Fruit fly (Drosophila melanogaster) whole organism, adult: ENCODE data around the gene Septin2.

Experiments
- CG11617 ChIP-seq: fragments of 200-800 bp; sonication (Bioruptor generic); optimal IDR thresholded peaks from 2 replicates; lab custom pipeline; 2017; ENCODE audit warnings: mild to moderate bottlenecking, missing biosample characterization, missing genetic modification reagents, missing genetic modification characterization
- CG12768 ChIP-seq: fragments of 200-800 bp; sonication (Bioruptor generic); optimal IDR thresholded peaks from 2 replicates; lab custom pipeline; 2017; ENCODE audit warnings: missing biosample characterization, missing genetic modification characterization, mild to moderate bottlenecking, moderate library complexity, missing genetic modification reagents
- CG14711 ChIP-seq: fragments of 200-800 bp; sonication (Bioruptor generic); optimal IDR thresholded peaks from 2 replicates; lab custom pipeline; 2018; ENCODE audit warnings: missing biosample characterization, mild to moderate bottlenecking, missing genetic modification characterization, moderate library complexity
- CG1620 ChIP-seq: fragments of 200-800 bp; sonication (Bioruptor generic); optimal IDR thresholded peaks from 2 replicates; lab custom pipeline; 2016; ENCODE audit warnings: missing biosample characterization, missing genetic modification characterization
- CG33017 ChIP-seq: fragments of 200-800 bp; sonication (Bioruptor generic); optimal IDR thresholded peaks from 2 replicates; lab custom pipeline; 2018; ENCODE audit warnings: missing biosample characterization, mild to moderate bottlenecking, missing genetic modification characterization, moderate library complexity
- CG5204 ChIP-seq: fragments of 200-800 bp; sonication (Bioruptor generic); optimal IDR thresholded peaks from 2 replicates; lab custom pipeline; 2016; ENCODE audit warnings: missing biosample characterization, missing genetic modification characterization
- CG7045 ChIP-seq: fragments of 200-800 bp; sonication (Bioruptor generic); optimal IDR thresholded peaks from 2 replicates; lab custom pipeline; 2017; ENCODE audit warnings: missing biosample characterization, mild to moderate bottlenecking, missing genetic modification characterization
- CG7101 ChIP-seq: fragments of 200-800 bp; sonication (Bioruptor generic); optimal IDR thresholded peaks from 2 replicates; lab custom pipeline; 2018; ENCODE audit warnings: missing biosample characterization, mild to moderate bottlenecking, missing genetic modification characterization, moderate library complexity
- Clk ChIP-seq: fragments of 200-800 bp; sonication (Bioruptor generic); optimal IDR thresholded peaks from 2 replicates; lab custom pipeline; 2017; ENCODE audit warnings: missing biosample characterization, missing genetic modification characterization
- Crg-1 ChIP-seq: fragments of 200-800 bp; sonication (Bioruptor generic); optimal IDR thresholded peaks from 2 replicates; lab custom pipeline; 2016; ENCODE audit warnings: missing biosample characterization, missing genetic modification characterization
- Hr96 ChIP-seq: fragments of 200-800 bp; sonication (Bioruptor generic); optimal IDR thresholded peaks from 2 replicates; lab custom pipeline; 2016; ENCODE audit warnings: missing biosample characterization, missing genetic modification characterization
- Mnt ChIP-seq: fragments of 200-800 bp; sonication (Bioruptor generic); optimal IDR thresholded peaks from 2 replicates; lab custom pipeline; 2016; ENCODE audit warnings: missing biosample characterization, mild to moderate bottlenecking, missing genetic modification characterization
- bab1 ChIP-seq: fragments of 200-800 bp; sonication (Bioruptor generic); optimal IDR thresholded peaks from 3 replicates; lab custom pipeline; 2019; ENCODE audit warnings: missing biosample characterization, mild to moderate bottlenecking, missing genetic modification characterization, moderate library complexity
- cic ChIP-seq: fragments of 200-800 bp; sonication (Bioruptor generic); optimal IDR thresholded peaks from 2 replicates; lab custom pipeline; 2017; ENCODE audit warnings: missing biosample characterization, mild to moderate bottlenecking, missing genetic modification characterization, moderate library complexity
- cnc ChIP-seq, 2 experiments: fragments of >200 bp; optimal IDR thresholded peaks; 2 replicates each; lab custom pipeline; 2017
- kay ChIP-seq: fragments of 200-800 bp; sonication (Bioruptor generic); peaks from one replicate; lab custom pipeline; 2016; ENCODE audit warnings: missing biosample characterization, missing genetic modification characterization, borderline replicate concordance
- ovo ChIP-seq: fragments of 200-800 bp; sonication (Bioruptor generic); optimal IDR thresholded peaks from 2 replicates; lab custom pipeline; 2016; ENCODE audit warnings: missing biosample characterization, missing genetic modification characterization
- pad ChIP-seq: fragments of 200-800 bp; sonication (Bioruptor generic); optimal IDR thresholded peaks from 3 replicates; lab custom pipeline; 2017; ENCODE audit warnings: missing biosample characterization, missing genetic modification characterization, mild to moderate bottlenecking, moderate library complexity, missing genetic modification reagents
- tj ChIP-seq: fragments of 200-800 bp; sonication (Bioruptor generic); optimal IDR thresholded peaks from 3 replicates; lab custom pipeline; 2017; ENCODE audit warnings: missing biosample characterization, mild to moderate bottlenecking, missing genetic modification characterization, moderate library complexity
- toe ChIP-seq: fragments of 200-800 bp; sonication (Bioruptor generic); optimal IDR thresholded peaks from 2 replicates; lab custom pipeline; 2016; ENCODE audit warnings: missing biosample characterization, missing genetic modification characterization

The Septin2 gene

dm6 chr3R:20574535-20574980 lies 13.6 kb downstream of the Septin2 start:
- TF ChIP-seq CG14711 (tag; lab: Kevin White, UChicago) (no peak), CG11617 (GFP tag; lab: Kevin White, UChicago) (peak; percentile 13), CG5204 (GFP tag; lab: Kevin White, UChicago) (no peak), ovo (GFP tag; lab: Kevin White, UChicago) (peak; percentile 6), Mnt (GFP tag; lab: Kevin White, UChicago) (peak; percentile 84), CG7045 (GFP tag; lab: Kevin White, UChicago) (no peak), CG12768 (peak; percentile 69), tj (GFP tag; lab: Kevin White, UChicago) (peak; percentile 95), CG33017 (tag; lab: Kevin White, UChicago) (peak; percentile 24), pad (peak; percentile 68), Crg-1 (GFP tag; lab: Kevin White, UChicago) (peak; percentile 35), CG1620 (GFP tag; lab: Kevin White, UChicago) (peak; percentile 1), CG7101 (tag; lab: Kevin White, UChicago) (no peak), Clk (GFP tag; lab: Kevin White, UChicago) (no peak), cic (GFP tag; lab: Kevin White, UChicago) (peak; percentile 28), bab1 (peak; percentile 51)

- no peak for TF ChIP-seq Crg-1 (GFP tag; lab: Kevin White, UChicago)
- no peak for TF ChIP-seq CG33017 (tag; lab: Kevin White, UChicago)
- TF ChIP-seq CG5204 (GFP tag; lab: Kevin White, UChicago): no peak
- no peak for TF ChIP-seq pad
- TF ChIP-seq bab1: no peak
- TF ChIP-seq kay: no peak
- no peak for TF ChIP-seq tj (GFP tag; lab: Kevin White, UChicago)
- no peak for TF ChIP-seq cnc (optimal IDR thresholded peaks at IDR 0.05; lab: Kevin White, UChicago)
- TF ChIP-seq CG7045 (GFP tag; lab: Kevin White, UChicago): no peak
Measured at dm6 chr3R:20573326-20573725, 14.8 kb downstream of the Septin2 start.

DNA sequence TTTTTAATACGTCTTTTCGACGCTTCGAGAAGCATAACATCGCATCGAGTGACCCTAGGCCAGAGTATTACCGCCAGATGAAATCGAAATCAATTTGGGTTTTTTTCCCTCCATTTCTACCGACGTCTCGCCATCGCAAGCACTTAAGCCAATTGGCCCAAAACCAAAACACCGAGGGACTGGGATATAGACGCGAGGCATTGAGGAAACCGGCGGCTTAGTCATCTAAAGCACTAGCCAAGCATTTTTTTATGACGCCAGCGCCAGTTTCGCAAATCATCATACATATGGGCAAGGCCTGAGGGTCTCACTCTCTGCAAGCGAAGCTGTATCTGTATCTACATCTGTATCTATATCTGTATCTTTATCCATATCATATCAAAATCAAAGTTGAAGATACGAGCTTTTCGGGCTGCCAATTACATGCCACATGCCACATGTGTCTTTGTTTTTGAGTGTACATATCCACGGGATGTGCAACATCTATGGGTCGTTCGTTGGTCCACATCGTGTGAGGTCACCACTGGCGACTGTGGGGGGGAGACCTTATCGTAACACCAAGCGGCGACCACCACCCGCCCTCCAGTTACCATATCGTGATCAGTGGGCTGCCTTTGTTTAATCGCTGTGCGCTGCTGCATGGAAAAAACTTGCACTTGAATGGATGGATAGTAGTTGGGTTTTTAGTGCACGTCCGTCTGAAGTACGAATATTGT lies 20.5 kb downstream of the Septin2 start:
- TF ChIP-seq cnc (optimal IDR thresholded peaks at IDR 0.05; lab: Kevin White, UChicago): no peak
- TF ChIP-seq cic (GFP tag; lab: Kevin White, UChicago): no peak
- TF ChIP-seq toe (GFP tag; lab: Kevin White, UChicago): no peak
- no peak for TF ChIP-seq CG12768
- TF ChIP-seq CG11617 (GFP tag; lab: Kevin White, UChicago): no peak
- TF ChIP-seq kay: no peak
- no peak for TF ChIP-seq tj (GFP tag; lab: Kevin White, UChicago)
- TF ChIP-seq CG1620 (GFP tag; lab: Kevin White, UChicago): no peak
- TF ChIP-seq Clk (GFP tag; lab: Kevin White, UChicago): no peak
- no peak for TF ChIP-seq CG33017 (tag; lab: Kevin White, UChicago)
- no peak for TF ChIP-seq CG14711 (tag; lab: Kevin White, UChicago)
- TF ChIP-seq Hr96 (GFP tag; lab: Kevin White, UChicago): no peak
- no peak for TF ChIP-seq bab1
- no peak for TF ChIP-seq CG5204 (GFP tag; lab: Kevin White, UChicago)
- no peak for TF ChIP-seq Mnt (GFP tag; lab: Kevin White, UChicago)
- TF ChIP-seq CG7101 (tag; lab: Kevin White, UChicago): no peak

- TF ChIP-seq pad (no peak), tj (GFP tag; lab: Kevin White, UChicago) (peak; percentile 42)
Measured at dm6 chr3R:20565546-20565948, 22.6 kb downstream of the Septin2 start.

dm6 chr3R:20563830-20564421 lies 24.2 kb downstream of the Septin2 start, which contains the start of gene CG10877:
Gene CG10877 (minus strand): TSS chr3R:20564067.
- TF ChIP-seq CG12768: peak; percentile 36
- TF ChIP-seq CG14711 (tag; lab: Kevin White, UChicago): no peak
- peak; percentile 33 for TF ChIP-seq Mnt (GFP tag; lab: Kevin White, UChicago)

DNA sequence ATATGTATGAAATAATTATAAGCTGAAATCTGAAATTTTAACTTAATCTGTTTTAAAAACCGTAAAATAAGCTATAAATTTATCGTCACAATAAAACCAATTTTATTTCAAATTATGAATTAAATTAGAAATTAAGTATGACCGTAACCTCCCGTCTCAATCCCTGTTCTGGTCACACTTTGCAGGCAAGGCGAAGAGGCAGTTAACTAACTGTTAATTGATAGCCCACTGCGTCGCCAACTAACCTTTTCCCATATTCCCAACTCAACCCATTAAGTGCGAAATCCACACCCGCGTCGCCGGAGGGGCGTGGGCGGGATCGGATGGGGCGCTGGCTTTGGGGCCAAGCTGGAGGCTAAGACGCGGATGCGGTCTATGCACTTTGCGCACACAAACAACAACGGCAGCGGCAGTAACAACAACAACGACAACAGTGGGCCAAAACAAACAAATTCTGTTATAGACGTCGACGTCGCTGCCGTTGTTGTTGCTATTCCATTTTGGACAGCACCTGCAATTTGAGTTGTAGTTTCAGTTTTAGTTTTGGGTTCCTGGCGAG lies 27.4 kb downstream of the Septin2 start, which contains the start of gene CG5191:
Gene CG5191, plus strand, starts transcription at position 198 of the 559 bp plus-strand sequence.
- TF ChIP-seq CG1620 (GFP tag; lab: Kevin White, UChicago) (no peak), CG11617 (GFP tag; lab: Kevin White, UChicago) (peak; percentile 18), ovo (GFP tag; lab: Kevin White, UChicago) (peak; percentile 59), CG12768 (peak; percentile 19)
